Fruit fly (Drosophila melanogaster) whole organism, embryonic: ENCODE data around the gene Pfas.
A peak's percentile ranks its signal among the peaks of the same experiment; 100 is the strongest.

Source experiments
- ATbp ChIP-seq: fragments of 200-800 bp; sonication (Bioruptor generic); optimal IDR thresholded peaks from 2 replicates; lab custom pipeline; 2017; ENCODE audit warnings: missing biosample characterization, mild to moderate bottlenecking, missing genetic modification characterization, missing genetic modification reagents
- Abd-B ChIP-seq: fragments of 200-800 bp; sonication (Bioruptor generic); optimal IDR thresholded peaks from 2 replicates; lab custom pipeline; 2018; ENCODE audit warnings: missing biosample characterization, mild to moderate bottlenecking, missing genetic modification characterization, moderate library complexity
- Atf3 ChIP-seq: fragments of 200-800 bp; sonication (Bioruptor generic); optimal IDR thresholded peaks from 3 replicates; lab custom pipeline; 2016; ENCODE audit warnings: missing biosample characterization, missing genetic modification characterization
- B-H2 ChIP-seq: fragments of 200-800 bp; sonication (Bioruptor generic); optimal IDR thresholded peaks from 2 replicates; lab custom pipeline; 2018; ENCODE audit warnings: missing biosample characterization, mild to moderate bottlenecking, missing genetic modification characterization
- Bteb2 ChIP-seq: fragments of 200-800 bp; sonication (Bioruptor generic); optimal IDR thresholded peaks from 2 replicates; lab custom pipeline; 2016; ENCODE audit warnings: missing biosample characterization, missing genetic modification characterization
- CG10209 ChIP-seq: fragments of 200-800 bp; sonication (Bioruptor generic); optimal IDR thresholded peaks from 3 replicates; lab custom pipeline; 2017; ENCODE audit warnings: missing biosample characterization, mild to moderate bottlenecking, missing genetic modification characterization, missing genetic modification reagents
- CG10565 ChIP-seq: fragments of 200-800 bp; sonication (Bioruptor generic); optimal IDR thresholded peaks from 3 replicates; lab custom pipeline; 2016; ENCODE audit warnings: missing biosample characterization, mild to moderate bottlenecking, missing genetic modification characterization
- CG12744 ChIP-seq: fragments of 200-800 bp; sonication (Bioruptor generic); optimal IDR thresholded peaks from 2 replicates; lab custom pipeline; 2016; ENCODE audit warnings: missing biosample characterization, missing genetic modification characterization
- CG13123 ChIP-seq: fragments of 200-800 bp; sonication (Bioruptor generic); optimal IDR thresholded peaks from 2 replicates; lab custom pipeline; 2016; ENCODE audit warnings: missing biosample characterization, missing genetic modification characterization
- CG13894 ChIP-seq: fragments of 200-800 bp; sonication (Bioruptor generic); optimal IDR thresholded peaks from 3 replicates; lab custom pipeline; 2018; ENCODE audit warnings: missing biosample characterization, mild to moderate bottlenecking, missing genetic modification characterization, moderate library complexity
- CG18599 ChIP-seq: fragments of 200-800 bp; sonication (Bioruptor generic); optimal IDR thresholded peaks from 3 replicates; lab custom pipeline; 2017; ENCODE audit warnings: missing biosample characterization, missing genetic modification characterization, mild to moderate bottlenecking, moderate library complexity, missing genetic modification reagents
- CG2116 ChIP-seq: fragments of 200-800 bp; sonication (Bioruptor generic); optimal IDR thresholded peaks from 3 replicates; lab custom pipeline; 2018; ENCODE audit warnings: missing biosample characterization, mild to moderate bottlenecking, missing genetic modification characterization
- CG2202 ChIP-seq: fragments of 200-800 bp; sonication (Bioruptor generic); optimal IDR thresholded peaks from 2 replicates; lab custom pipeline; 2018; ENCODE audit warnings: missing biosample characterization, mild to moderate bottlenecking, missing genetic modification characterization
- CG2712 ChIP-seq: fragments of 200-800 bp; optimal IDR thresholded peaks from 3 replicates; lab custom pipeline; 2019; ENCODE audit warnings: missing biosample characterization, mild to moderate bottlenecking, missing genetic modification characterization, moderate library complexity
- CG34224 ChIP-seq: fragments of 200-800 bp; sonication (Bioruptor generic); IDR thresholded peaks from 3 replicates; pipeline ENCODE4 v1.3.6; 2022; ENCODE audit warnings: missing biosample characterization, missing genetic modification characterization; ENCODE audit not compliant: partially characterized antibody
- CG4360 ChIP-seq: fragments of 200-800 bp; sonication (Bioruptor generic); IDR thresholded peaks from 2 replicates; pipeline ENCODE4 v1.3.6; 2022; ENCODE audit warnings: missing biosample characterization, missing genetic modification characterization
- CG4707 ChIP-seq: fragments of 200-800 bp; sonication (Bioruptor generic); optimal IDR thresholded peaks from 2 replicates; lab custom pipeline; 2018; ENCODE audit warnings: missing biosample characterization, mild to moderate bottlenecking, missing genetic modification characterization, moderate library complexity
- CG6272 ChIP-seq: fragments of 200-800 bp; sonication (Bioruptor generic); IDR thresholded peaks from 2 replicates; pipeline ENCODE4 v1.3.6; 2022; ENCODE audit warnings: missing biosample characterization, missing genetic modification characterization
- CG7271 ChIP-seq: fragments of 200-800 bp; sonication (Bioruptor generic); optimal IDR thresholded peaks from 2 replicates; lab custom pipeline; 2018; ENCODE audit warnings: missing biosample characterization, mild to moderate bottlenecking, missing genetic modification characterization, moderate library complexity
- CG9215 ChIP-seq: fragments of 200-800 bp; sonication (Bioruptor generic); IDR thresholded peaks from 2 replicates; pipeline ENCODE4 v1.3.6; 2022; ENCODE audit warnings: missing biosample characterization, missing genetic modification characterization
- CoRest ChIP-seq: fragments of 200-800 bp; sonication (Bioruptor generic); optimal IDR thresholded peaks from 3 replicates; lab custom pipeline; 2018; ENCODE audit warnings: missing biosample characterization, mild to moderate bottlenecking, missing genetic modification characterization, moderate library complexity
- CrebB ChIP-seq: fragments of 200-800 bp; sonication (Bioruptor generic); optimal IDR thresholded peaks from 3 replicates; lab custom pipeline; 2018; ENCODE audit warnings: missing biosample characterization, mild to moderate bottlenecking, missing genetic modification characterization
- Doc2 ChIP-seq: fragments of 200-800 bp; sonication (Bioruptor generic); IDR thresholded peaks from 2 replicates; pipeline ENCODE4 v1.3.6; 2022; ENCODE audit warnings: missing biosample characterization, missing genetic modification characterization
- ERR ChIP-seq: fragments of 200-800 bp; sonication (Bioruptor generic); optimal IDR thresholded peaks from 2 replicates; lab custom pipeline; 2016; ENCODE audit warnings: missing biosample characterization, missing genetic modification characterization
- Eip74EF ChIP-seq, 2 experiments: fragments of 200-800 bp in 1 of 2; fragments of >200 bp in 1 of 2; sonication (Bioruptor generic) in 1 of 2; optimal IDR thresholded peaks; 2 replicates each; lab custom pipeline; 2017 to 2019; ENCODE audit warnings: missing biosample characterization in 2 of 2, missing genetic modification characterization in 2 of 2, mild to moderate bottlenecking in 1 of 2, moderate library complexity in 1 of 2
- Gug ChIP-seq: fragments of 200-800 bp; sonication (Bioruptor generic); IDR thresholded peaks from 4 replicates; pipeline ENCODE4 v1.3.6; 2022; ENCODE audit warnings: missing biosample characterization, missing genetic modification characterization
- Hr51 ChIP-seq, 2 experiments: fragments of 200-800 bp; sonication (Bioruptor generic); optimal IDR thresholded peaks; 2 replicates in 1 of 2; 3 replicates in 1 of 2; lab custom pipeline; 2016 to 2018; ENCODE audit warnings: missing biosample characterization in 2 of 2, missing genetic modification characterization in 2 of 2, mild to moderate bottlenecking in 1 of 2, moderate library complexity in 1 of 2
- Lhr ChIP-seq: fragments of 200-800 bp; sonication (Bioruptor generic); optimal IDR thresholded peaks from 3 replicates; lab custom pipeline; 2017; ENCODE audit warnings: mild to moderate bottlenecking, missing biosample characterization, missing genetic modification reagents, missing genetic modification characterization
- Mad ChIP-seq: fragments of 200-800 bp; sonication (Bioruptor generic); optimal IDR thresholded peaks from 2 replicates; lab custom pipeline; 2016; ENCODE audit warnings: missing biosample characterization, missing genetic modification characterization
- Max ChIP-seq: fragments of 200-800 bp; sonication (Bioruptor generic); optimal IDR thresholded peaks from 2 replicates; lab custom pipeline; 2016; ENCODE audit warnings: missing biosample characterization, mild to moderate bottlenecking, missing genetic modification characterization
- Xrp1 ChIP-seq: fragments of 200-800 bp; sonication (Bioruptor generic); IDR thresholded peaks from 2 replicates; pipeline ENCODE4 v1.3.6; 2022; ENCODE audit warnings: missing biosample characterization, missing genetic modification characterization
- ara ChIP-seq: fragments of 200-800 bp; sonication (Bioruptor generic); IDR thresholded peaks from 2 replicates; pipeline ENCODE4 v1.3.6; 2022; ENCODE audit warnings: missing biosample characterization, missing genetic modification characterization
- bcd ChIP-seq: fragments of 200-800 bp; sonication (Bioruptor generic); optimal IDR thresholded peaks from 2 replicates; lab custom pipeline; 2017; ENCODE audit warnings: missing biosample characterization, mild to moderate bottlenecking, missing genetic modification characterization
- bigmax ChIP-seq: fragments of 200-800 bp; sonication (Bioruptor generic); optimal IDR thresholded peaks from 2 replicates; lab custom pipeline; 2018; ENCODE audit warnings: missing biosample characterization, mild to moderate bottlenecking, missing genetic modification characterization
- cas ChIP-seq: fragments of 200-800 bp; sonication (Bioruptor generic); IDR thresholded peaks from 2 replicates; pipeline ENCODE4 v1.3.6; 2022; ENCODE audit warnings: missing biosample characterization, missing genetic modification characterization
- fu2 ChIP-seq: fragments of 200-800 bp; sonication (Bioruptor generic); optimal IDR thresholded peaks from 2 replicates; lab custom pipeline; 2016; ENCODE audit warnings: missing biosample characterization, missing genetic modification characterization
- gem ChIP-seq: fragments of 200-800 bp; sonication (Bioruptor generic); optimal IDR thresholded peaks from 2 replicates; lab custom pipeline; 2019; ENCODE audit warnings: missing biosample characterization, mild to moderate bottlenecking, missing genetic modification characterization, moderate library complexity
- gro ChIP-seq: fragments of 200-800 bp; sonication (Bioruptor generic); optimal IDR thresholded peaks from 2 replicates; lab custom pipeline; 2016; ENCODE audit warnings: missing biosample characterization, missing genetic modification characterization
- gsb-n ChIP-seq: fragments of 200-800 bp; sonication (Bioruptor generic); optimal IDR thresholded peaks from 3 replicates; lab custom pipeline; 2018; ENCODE audit warnings: missing biosample characterization, mild to moderate bottlenecking, missing genetic modification characterization
- insv ChIP-seq, 2 experiments: fragments of 200-800 bp; sonication (Bioruptor generic); optimal IDR thresholded peaks; 3 replicates each; lab custom pipeline; 2016 to 2018; ENCODE audit warnings: missing biosample characterization in 2 of 2, missing genetic modification characterization in 2 of 2
- jing ChIP-seq: fragments of 200-800 bp; sonication (Bioruptor generic); optimal IDR thresholded peaks from 2 replicates; lab custom pipeline; 2018; ENCODE audit warnings: missing biosample characterization, mild to moderate bottlenecking, missing genetic modification characterization
- kay ChIP-seq: fragments of 200-800 bp; sonication (Bioruptor generic); optimal IDR thresholded peaks from 2 replicates; lab custom pipeline; 2016; ENCODE audit warnings: missing biosample characterization, missing genetic modification characterization
- row ChIP-seq: fragments of 200-800 bp; sonication (Bioruptor generic); IDR thresholded peaks from 3 replicates; pipeline ENCODE4 v1.3.6; 2022; ENCODE audit warnings: missing biosample characterization, missing genetic modification characterization
- salm ChIP-seq: fragments of 200-800 bp; sonication (Bioruptor generic); optimal IDR thresholded peaks from 2 replicates; lab custom pipeline; 2018; ENCODE audit warnings: missing biosample characterization, mild to moderate bottlenecking, missing genetic modification characterization
- sna ChIP-seq: fragments of 200-800 bp; sonication (Bioruptor generic); IDR thresholded peaks from 2 replicates; pipeline ENCODE4 v1.3.6; 2022; ENCODE audit warnings: missing biosample characterization, missing genetic modification characterization; ENCODE audit not compliant: partially characterized antibody
- tgo ChIP-seq: fragments of 200-800 bp; sonication (Bioruptor generic); IDR thresholded peaks from 3 replicates; pipeline ENCODE4 v1.3.6; 2022; ENCODE audit warnings: missing biosample characterization, missing genetic modification characterization
- tio ChIP-seq: fragments of 200-800 bp; sonication (Bioruptor generic); optimal IDR thresholded peaks from 2 replicates; lab custom pipeline; 2017; ENCODE audit warnings: missing biosample characterization, missing genetic modification characterization, inconsistent platforms
- tup ChIP-seq: fragments of 200-800 bp; sonication (Bioruptor generic); optimal IDR thresholded peaks from 2 replicates; lab custom pipeline; 2016; ENCODE audit warnings: missing biosample characterization, mild to moderate bottlenecking, missing genetic modification characterization, moderate library complexity
- usp ChIP-seq: fragments of >200 bp; optimal IDR thresholded peaks from 2 replicates; lab custom pipeline; 2017; ENCODE audit warnings: missing biosample characterization, missing genetic modification characterization
- vnd ChIP-seq: fragments of 200-800 bp; sonication (Bioruptor generic); IDR thresholded peaks from 3 replicates; pipeline ENCODE4 v1.3.6; 2022; ENCODE audit warnings: missing biosample characterization, missing genetic modification characterization; ENCODE audit not compliant: partially characterized antibody

The Pfas gene

DNA sequence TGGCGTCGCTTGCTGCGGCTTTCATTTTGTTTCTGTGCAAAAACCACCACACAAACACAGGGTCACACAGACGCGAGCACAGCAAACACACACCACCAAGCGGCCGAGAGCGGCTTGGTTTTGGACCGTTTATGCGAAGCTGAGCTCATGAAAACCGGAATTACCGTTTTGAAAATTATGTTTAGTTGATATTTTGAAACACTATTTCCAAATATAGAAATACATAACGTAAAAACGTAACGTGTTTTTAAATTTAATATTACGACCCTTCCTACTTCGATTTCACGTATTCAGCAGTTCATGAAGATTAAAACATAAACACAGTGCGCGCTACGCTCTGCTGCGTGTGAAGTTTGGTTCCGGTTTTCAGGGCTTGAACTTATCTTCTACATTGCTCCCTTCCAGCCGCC, 5.4 kb upstream of the Pfas start (continued):
- TF ChIP-seq kay (peak; percentile 87), Mad (GFP tag; lab: Kevin White, UChicago) (peak; percentile 91), CG7271 (tag; lab: Kevin White, UChicago) (peak; percentile 88), tgo (GFP tag; lab: Robert Waterston, UW) (peak; percentile 94), jing (peak; percentile 85), CG9215 (GFP tag; lab: Robert Waterston, UW) (peak; percentile 50), gro (peak; percentile 98), usp (GFP tag; lab: Kevin White, UChicago) (no peak), Max (GFP tag; lab: Kevin White, UChicago) (peak; percentile 95), CG6272 (peak; percentile 58; the same call in 1 of the 2 replicates), ATbp (GFP tag; lab: Kevin White, UChicago) (peak; percentile 95), tio (no peak), Lhr (peak; percentile 79), gsb-n (tag; lab: Kevin White, UChicago) (peak; percentile 96), gem (tag; lab: Kevin White, UChicago) (peak; percentile 98), CG4360 (GFP tag; lab: Robert Waterston, UW) (peak; percentile 55; the same call in 1 of the 2 replicates), tup (GFP tag; lab: Kevin White, UChicago) (peak; percentile 92), CG2712 (tag; lab: Kevin White, UChicago) (peak; percentile 98), CG34224 (GFP tag; lab: Robert Waterston, UW) (no peak), Bteb2 (GFP tag; lab: Kevin White, UChicago) (peak; percentile 94), ara (GFP tag; lab: Robert Waterston, UW) (peak; percentile 96), CG13123 (peak; percentile 77), CG4707 (GFP tag; lab: Kevin White, UChicago) (peak; percentile 89), CG10565 (GFP tag; lab: Kevin White, UChicago) (peak; percentile 80), Doc2 (GFP tag; lab: Robert Waterston, UW) (no peak), sna (GFP tag; lab: Robert Waterston, UW) (no peak), cas (GFP tag; lab: Robert Waterston, UW) (peak; percentile 84), fu2 (GFP tag; lab: Kevin White, UChicago) (peak; percentile 79), salm (tag; lab: Kevin White, UChicago) (peak; percentile 94), Atf3 (GFP tag; lab: Kevin White, UChicago) (peak; percentile 80), CG10209 (GFP tag; lab: Kevin White, UChicago) (peak; percentile 94), bcd (GFP tag; lab: Kevin White, UChicago) (peak; percentile 94), Gug (peak; percentile 41; the same call in 1 of the 4 replicates), vnd (no peak), CG2202 (tag; lab: Kevin White, UChicago) (peak; percentile 95), CG12744 (GFP tag; lab: Kevin White, UChicago) (peak; percentile 93), Abd-B (GFP tag; lab: Kevin White, UChicago) (peak; percentile 73), CG2116 (GFP tag; lab: Kevin White, UChicago) (peak; percentile 55), ERR (GFP tag; lab: Kevin White, UChicago) (peak; percentile 95), Eip74EF (GFP tag; optimal IDR thresholded peaks at IDR 0.05; lab: Kevin White, UChicago) (peak in 1 of 2 experiments; percentile 97), B-H2 (peak; percentile 97), CG18599 (GFP tag; lab: Kevin White, UChicago) (peak; percentile 99), Xrp1 (GFP tag; lab: Robert Waterston, UW) (peak; percentile 96), CoRest (tag; lab: Kevin White, UChicago) (peak; percentile 96), row (peak; percentile 97), Hr51 (GFP tag; optimal IDR thresholded peaks at IDR 0.05; lab: Kevin White, UChicago) (peak; percentile 90 to 98), CG13894 (tag; lab: Kevin White, UChicago) (peak; percentile 97), bigmax (GFP tag; lab: Kevin White, UChicago) (peak; percentile 29), insv (GFP tag; optimal IDR thresholded peaks at IDR 0.05; lab: Kevin White, UChicago) (peak; percentile 5 to 77), CrebB (tag; lab: Kevin White, UChicago) (peak; percentile 98)
